Comparison of ENCODE assay signal across 1 fruit fly cellular context in genomic region chr3R:20311406-20311805, dm6.
TF ChIP-seq lines count a peak whose summit lies in the region.

No protein-coding gene starts in this region.

TF ChIP-seq in whole organism, embryonic, 481 proteins besides CTCF, POLR2A, EP300 and RAD21 (continued from another document and continues in another):
- TF ChIP-seq Hmr (GFP tag; optimal IDR thresholded peaks at IDR 0.05; lab: Kevin White, UChicago) = peak; percentile 11
- no peak for TF ChIP-seq seq (GFP tag; IDR thresholded peaks at IDR 0.05; lab: Robert Waterston, UW)
- no peak for TF ChIP-seq ttk (GFP tag; IDR thresholded peaks at IDR 0.05; lab: Robert Waterston, UW)
- no peak for TF ChIP-seq CG3726 (GFP tag; IDR thresholded peaks at IDR 0.05; lab: Robert Waterston, UW)
- no peak for TF ChIP-seq fd96Cb (tag; optimal IDR thresholded peaks at IDR 0.05; lab: Kevin White, UChicago)
- TF ChIP-seq CG32532 (GFP tag; IDR thresholded peaks at IDR 0.05; lab: Robert Waterston, UW) = no peak; the same call in 1 of the 2 replicates
- TF ChIP-seq CG34224 (GFP tag; IDR thresholded peaks at IDR 0.05; lab: Robert Waterston, UW; ENCODE audit: partially characterized antibody) = no peak
- no peak for TF ChIP-seq CG14710 (tag; optimal IDR thresholded peaks at IDR 0.05; lab: Kevin White, UChicago)
- TF ChIP-seq MESR4 (GFP tag; optimal IDR thresholded peaks at IDR 0.05; lab: Kevin White, UChicago) = no peak
- TF ChIP-seq trem (tag; optimal IDR thresholded peaks at IDR 0.05; lab: Kevin White, UChicago) = no peak
- no peak for TF ChIP-seq CG4730 (GFP tag; IDR thresholded peaks at IDR 0.05; lab: Robert Waterston, UW)
- TF ChIP-seq CG7963 (GFP tag; IDR thresholded peaks at IDR 0.05; lab: Robert Waterston, UW; ENCODE audit: partially characterized antibody) = no peak
- TF ChIP-seq dati (GFP tag; IDR thresholded peaks at IDR 0.05; lab: Robert Waterston, UW) = no peak
- no peak for TF ChIP-seq D (optimal IDR thresholded peaks at IDR 0.05; lab: Kevin White, UChicago)
- no peak for TF ChIP-seq D (GFP tag; optimal IDR thresholded peaks at IDR 0.05; lab: Kevin White, UChicago)
- no peak for TF ChIP-seq Neu2 (GFP tag; optimal IDR thresholded peaks at IDR 0.05; lab: Kevin White, UChicago; ENCODE audit: borderline replicate concordance)
- TF ChIP-seq Adf1 (GFP tag; IDR thresholded peaks at IDR 0.05; lab: Robert Waterston, UW) = peak; percentile 49; the same call in 1 of the 2 replicates
- no peak for TF ChIP-seq CG9817 (tag; optimal IDR thresholded peaks at IDR 0.05; lab: Kevin White, UChicago)
- no peak for TF ChIP-seq Atf-2 (GFP tag; optimal IDR thresholded peaks at IDR 0.05; lab: Kevin White, UChicago)
- TF ChIP-seq abd-A (tag; optimal IDR thresholded peaks at IDR 0.05; lab: Kevin White, UChicago) = peak; percentile 57
- TF ChIP-seq Kr (GFP tag; optimal IDR thresholded peaks at IDR 0.05; lab: Kevin White, UChicago) = no peak
- no peak for TF ChIP-seq Nf-YB (GFP tag; optimal IDR thresholded peaks at IDR 0.05; lab: Kevin White, UChicago)
- no peak for TF ChIP-seq shn (GFP tag; optimal IDR thresholded peaks at IDR 0.05; lab: Kevin White, UChicago)
- TF ChIP-seq CG10979 (tag; optimal IDR thresholded peaks at IDR 0.05; lab: Kevin White, UChicago) = no peak
- TF ChIP-seq NfI (GFP tag; optimal IDR thresholded peaks at IDR 0.05; lab: Kevin White, UChicago) = no peak
- peak; percentile 37 for TF ChIP-seq bcd (GFP tag; optimal IDR thresholded peaks at IDR 0.05; lab: Kevin White, UChicago)
- peak; percentile 93 for TF ChIP-seq CG12769 (tag; optimal IDR thresholded peaks at IDR 0.05; lab: Kevin White, UChicago)
- no peak for TF ChIP-seq NK7.1 (GFP tag; optimal IDR thresholded peaks at IDR 0.05; lab: Kevin White, UChicago)
- TF ChIP-seq CG1792 (GFP tag; optimal IDR thresholded peaks at IDR 0.05; lab: Kevin White, UChicago) = no peak
- no peak for TF ChIP-seq dpn (GFP tag; optimal IDR thresholded peaks at IDR 0.05; lab: Kevin White, UChicago)
- peak; percentile 3 for TF ChIP-seq kni (GFP tag; optimal IDR thresholded peaks at IDR 0.05; lab: Kevin White, UChicago)
- TF ChIP-seq dm (GFP tag; optimal IDR thresholded peaks at IDR 0.05; lab: Kevin White, UChicago) = no peak
- no peak for TF ChIP-seq CG13775 (GFP tag; optimal IDR thresholded peaks at IDR 0.05; lab: Kevin White, UChicago)
- TF ChIP-seq CG15601 (tag; optimal IDR thresholded peaks at IDR 0.05; lab: Kevin White, UChicago) = no peak
- TF ChIP-seq E2f1 (GFP tag; IDR thresholded peaks at IDR 0.05; lab: Robert Waterston, UW) = 0 out of 2 replicates have a peak, but pooled peaks have one; percentile 16
- no peak for TF ChIP-seq ewg (GFP tag; optimal IDR thresholded peaks at IDR 0.05; lab: Kevin White, UChicago)
- TF ChIP-seq NC2β (GFP tag; optimal IDR thresholded peaks at IDR 0.05; lab: Kevin White, UChicago) = no peak
- TF ChIP-seq otp (GFP tag; IDR thresholded peaks at IDR 0.05; lab: Robert Waterston, UW) = peak; percentile 21; the same call in 1 of the 3 replicates
- TF ChIP-seq CG11247 (GFP tag; IDR thresholded peaks at IDR 0.05; lab: Robert Waterston, UW) = no peak
- TF ChIP-seq Ets65A (GFP tag; lab: Kevin White, UChicago) = no peak
- TF ChIP-seq Med (GFP tag; lab: Kevin White, UChicago) = peak; percentile 73
- peak; percentile 47 for TF ChIP-seq mirr (GFP tag; optimal IDR thresholded peaks at IDR 0.05; lab: Kevin White, UChicago)
- TF ChIP-seq CG9727 (GFP tag; optimal IDR thresholded peaks at IDR 0.05; lab: Kevin White, UChicago) = no peak
- no peak for TF ChIP-seq CG5953 (GFP tag; IDR thresholded peaks at IDR 0.05; lab: Robert Waterston, UW)
- TF ChIP-seq jumu (GFP tag; optimal IDR thresholded peaks at IDR 0.05; lab: Kevin White, UChicago) = no peak
- no peak for TF ChIP-seq CG12219 (GFP tag; optimal IDR thresholded peaks at IDR 0.05; lab: Kevin White, UChicago)
- no peak for TF ChIP-seq CG2875 (GFP tag; optimal IDR thresholded peaks at IDR 0.05; lab: Kevin White, UChicago)
- no peak for TF ChIP-seq Dad (GFP tag; optimal IDR thresholded peaks at IDR 0.05; lab: Kevin White, UChicago)
- no peak for TF ChIP-seq CG3065 (GFP tag; optimal IDR thresholded peaks at IDR 0.05; lab: Kevin White, UChicago)
- TF ChIP-seq sug (tag; optimal IDR thresholded peaks at IDR 0.05; lab: Kevin White, UChicago) = peak; percentile 92
- no peak for TF ChIP-seq CG6683 (GFP tag; optimal IDR thresholded peaks at IDR 0.05; lab: Kevin White, UChicago)
- TF ChIP-seq CG3281 (GFP tag; optimal IDR thresholded peaks at IDR 0.05; lab: Kevin White, UChicago) = no peak
- no peak for TF ChIP-seq Trl (optimal IDR thresholded peaks at IDR 0.05; lab: Kevin White, UChicago)
- no peak for TF ChIP-seq Trl (GFP tag; optimal IDR thresholded peaks at IDR 0.05; lab: Kevin White, UChicago)
- no peak for TF ChIP-seq CG16863 (GFP tag; optimal IDR thresholded peaks at IDR 0.05; lab: Kevin White, UChicago)
- TF ChIP-seq CG14014 (GFP tag; IDR thresholded peaks at IDR 0.05; lab: Robert Waterston, UW) = 0 out of 2 replicates have a peak, but pooled peaks have one; percentile 5
- no peak for TF ChIP-seq gsb-n (tag; optimal IDR thresholded peaks at IDR 0.05; lab: Kevin White, UChicago)
- no peak for TF ChIP-seq HLH54F (GFP tag; optimal IDR thresholded peaks at IDR 0.05; lab: Kevin White, UChicago)
- TF ChIP-seq CG1529 (GFP tag; optimal IDR thresholded peaks at IDR 0.05; lab: Kevin White, UChicago) = no peak
- TF ChIP-seq CG18619 (GFP tag; optimal IDR thresholded peaks at IDR 0.05; lab: Kevin White, UChicago) = no peak
- no peak for TF ChIP-seq btn (GFP tag; optimal IDR thresholded peaks at IDR 0.05; lab: Kevin White, UChicago)
- peak; percentile 33 for TF ChIP-seq CG18599 (GFP tag; optimal IDR thresholded peaks at IDR 0.05; lab: Kevin White, UChicago)
- no peak for TF ChIP-seq gsb (GFP tag; IDR thresholded peaks at IDR 0.05; lab: Robert Waterston, UW)
- no peak for TF ChIP-seq CG7786 (GFP tag; optimal IDR thresholded peaks at IDR 0.05; lab: Kevin White, UChicago)
- peak in 1 of 2 experiments; percentile 39 for TF ChIP-seq Pdp1 (GFP tag; optimal IDR thresholded peaks at IDR 0.05; lab: Kevin White, UChicago)
- no peak for TF ChIP-seq CG2889 (GFP tag; IDR thresholded peaks at IDR 0.05; lab: Robert Waterston, UW)
- TF ChIP-seq Tbp (GFP tag; optimal IDR thresholded peaks at IDR 0.05; lab: Kevin White, UChicago) = no peak
- TF ChIP-seq CG4820 (GFP tag; optimal IDR thresholded peaks at IDR 0.05; lab: Kevin White, UChicago) = no peak
- TF ChIP-seq tx (GFP tag; optimal IDR thresholded peaks at IDR 0.05; lab: Kevin White, UChicago) = no peak
- no peak for TF ChIP-seq CG10274 (GFP tag; optimal IDR thresholded peaks at IDR 0.05; lab: Kevin White, UChicago)
- TF ChIP-seq Rfx (GFP tag; IDR thresholded peaks at IDR 0.05; lab: Robert Waterston, UW) = 0 out of 2 replicates have a peak, but pooled peaks have one; percentile 6
- TF ChIP-seq eve (GFP tag; optimal IDR thresholded peaks at IDR 0.05; lab: Kevin White, UChicago) = no peak
- no peak for TF ChIP-seq CG15269 (tag; optimal IDR thresholded peaks at IDR 0.05; lab: Kevin White, UChicago)
- no peak for TF ChIP-seq fd102C (GFP tag; optimal IDR thresholded peaks at IDR 0.05; lab: Kevin White, UChicago)
- no peak for TF ChIP-seq CG10565 (GFP tag; optimal IDR thresholded peaks at IDR 0.05; lab: Kevin White, UChicago)
- no peak for TF ChIP-seq CG8281 (tag; optimal IDR thresholded peaks at IDR 0.05; lab: Kevin White, UChicago)
- TF ChIP-seq CG17361 (GFP tag; IDR thresholded peaks at IDR 0.05; lab: Robert Waterston, UW) = no peak
- peak; percentile 51; the same call in 1 of the 3 replicates for TF ChIP-seq CG6791 (GFP tag; IDR thresholded peaks at IDR 0.05; lab: Robert Waterston, UW; ENCODE audit: partially characterized antibody)
- no peak for TF ChIP-seq ash1 (GFP tag; optimal IDR thresholded peaks at IDR 0.05; lab: Kevin White, UChicago)
- no peak for TF ChIP-seq lov (optimal IDR thresholded peaks at IDR 0.05; lab: Kevin White, UChicago)
- TF ChIP-seq lov (GFP tag; IDR thresholded peaks at IDR 0.05; lab: Robert Waterston, UW) = no peak
- no peak for TF ChIP-seq Dip3 (GFP tag; optimal IDR thresholded peaks at IDR 0.05; lab: Kevin White, UChicago)
- TF ChIP-seq row (GFP tag; IDR thresholded peaks at IDR 0.05; lab: Robert Waterston, UW) = no peak
- TF ChIP-seq CG2202 (tag; optimal IDR thresholded peaks at IDR 0.05; lab: Kevin White, UChicago) = no peak
- no peak for TF ChIP-seq Hand (GFP tag; optimal IDR thresholded peaks at IDR 0.05; lab: Kevin White, UChicago)
- no peak for TF ChIP-seq CHES-1-like (GFP tag; optimal IDR thresholded peaks at IDR 0.05; lab: Kevin White, UChicago)
- TF ChIP-seq stc (GFP tag; IDR thresholded peaks at IDR 0.05; lab: Robert Waterston, UW) = no peak
- TF ChIP-seq Xrp1 (GFP tag; IDR thresholded peaks at IDR 0.05; lab: Robert Waterston, UW) = no peak
- no peak for TF ChIP-seq p53 (GFP tag; optimal IDR thresholded peaks at IDR 0.05; lab: Kevin White, UChicago)
- no peak for TF ChIP-seq E2f2 (GFP tag; IDR thresholded peaks at IDR 0.05; lab: Robert Waterston, UW)
- TF ChIP-seq Scr (GFP tag; IDR thresholded peaks at IDR 0.05; lab: Robert Waterston, UW; ENCODE audit: partially characterized antibody) = no peak
- TF ChIP-seq CG10959 (GFP tag; IDR thresholded peaks at IDR 0.05; lab: Robert Waterston, UW) = no peak
- TF ChIP-seq CG9437 (GFP tag; optimal IDR thresholded peaks at IDR 0.05; lab: Kevin White, UChicago) = no peak
- peak; percentile 5 for TF ChIP-seq pros (GFP tag; optimal IDR thresholded peaks at IDR 0.05; lab: Kevin White, UChicago)
- no peak for TF ChIP-seq Doc2 (GFP tag; IDR thresholded peaks at IDR 0.05; lab: Robert Waterston, UW)
- TF ChIP-seq en (GFP tag; optimal IDR thresholded peaks at IDR 0.05; lab: Kevin White, UChicago) = no peak
- no peak for TF ChIP-seq bbx (GFP tag; IDR thresholded peaks at IDR 0.05; lab: Robert Waterston, UW; ENCODE audit: partially characterized antibody)
- no peak for TF ChIP-seq CG11456 (GFP tag; IDR thresholded peaks at IDR 0.05; lab: Robert Waterston, UW)
- no peak for TF ChIP-seq HLH3B (GFP tag; IDR thresholded peaks at IDR 0.05; lab: Robert Waterston, UW)
- peak; percentile 91 for TF ChIP-seq crol (GFP tag; IDR thresholded peaks at IDR 0.05; lab: Robert Waterston, UW)
- no peak for TF ChIP-seq psq (GFP tag; optimal IDR thresholded peaks at IDR 0.05; lab: Kevin White, UChicago)
- TF ChIP-seq ac (GFP tag; optimal IDR thresholded peaks at IDR 0.05; lab: Kevin White, UChicago) = no peak
- TF ChIP-seq unc-4 (GFP tag; IDR thresholded peaks at IDR 0.05; lab: Robert Waterston, UW; ENCODE audit: partially characterized antibody) = no peak
- TF ChIP-seq inv (GFP tag; IDR thresholded peaks at IDR 0.05; lab: Robert Waterston, UW; ENCODE audit: partially characterized antibody) = no peak
- TF ChIP-seq peb (GFP tag; IDR thresholded peaks at IDR 0.05; lab: Robert Waterston, UW) = no peak
- no peak for TF ChIP-seq NFAT (GFP tag; IDR thresholded peaks at IDR 0.05; lab: Robert Waterston, UW)
- TF ChIP-seq CG8388 (GFP tag; optimal IDR thresholded peaks at IDR 0.05; lab: Kevin White, UChicago) = no peak
- no peak for TF ChIP-seq pzg (GFP tag; optimal IDR thresholded peaks at IDR 0.05; lab: Kevin White, UChicago)
- TF ChIP-seq z (GFP tag; IDR thresholded peaks at IDR 0.05; lab: Robert Waterston, UW) = no peak
- no peak for TF ChIP-seq PHDP (tag; optimal IDR thresholded peaks at IDR 0.05; lab: Kevin White, UChicago)
- no peak for TF ChIP-seq trh (GFP tag; optimal IDR thresholded peaks at IDR 0.05; lab: Kevin White, UChicago)
- no peak for TF ChIP-seq az2 (GFP tag; optimal IDR thresholded peaks at IDR 0.05; lab: Kevin White, UChicago)
- TF ChIP-seq CG15011 (GFP tag; optimal IDR thresholded peaks at IDR 0.05; lab: Kevin White, UChicago) = no peak
- no peak for TF ChIP-seq CG31441 (GFP tag; IDR thresholded peaks at IDR 0.05; lab: Robert Waterston, UW)
- TF ChIP-seq Eip74EF (GFP tag; optimal IDR thresholded peaks at IDR 0.05; lab: Kevin White, UChicago) = peak in 1 of 2 experiments; percentile 91
- TF ChIP-seq BEAF-32 (GFP tag; optimal IDR thresholded peaks at IDR 0.05; lab: Kevin White, UChicago) = no peak
- no peak for TF ChIP-seq Mes4 (GFP tag; optimal IDR thresholded peaks at IDR 0.05; lab: Kevin White, UChicago)
- peak; percentile 82 for TF ChIP-seq Deaf1 (tag; optimal IDR thresholded peaks at IDR 0.05; lab: Kevin White, UChicago)
- TF ChIP-seq CG15514 (GFP tag; optimal IDR thresholded peaks at IDR 0.05; lab: Kevin White, UChicago) = no peak
- 0 out of 2 replicates have a peak, but pooled peaks have one; percentile 27 for TF ChIP-seq aop (GFP tag; IDR thresholded peaks at IDR 0.05; lab: Robert Waterston, UW)
- TF ChIP-seq Side (GFP tag; optimal IDR thresholded peaks at IDR 0.05; lab: Kevin White, UChicago) = no peak
- TF ChIP-seq vnd (GFP tag; IDR thresholded peaks at IDR 0.05; lab: Robert Waterston, UW; ENCODE audit: partially characterized antibody) = no peak
- no peak for TF ChIP-seq sim (GFP tag; IDR thresholded peaks at IDR 0.05; lab: Robert Waterston, UW)
- no peak for TF ChIP-seq her (GFP tag; optimal IDR thresholded peaks at IDR 0.05; lab: Kevin White, UChicago)
- TF ChIP-seq bigmax (GFP tag; optimal IDR thresholded peaks at IDR 0.05; lab: Kevin White, UChicago) = no peak
- no peak for TF ChIP-seq CG4617 (GFP tag; optimal IDR thresholded peaks at IDR 0.05; lab: Kevin White, UChicago; ENCODE audit: borderline replicate concordance)
- TF ChIP-seq Hr51 (GFP tag; optimal IDR thresholded peaks at IDR 0.05; lab: Kevin White, UChicago) = no peak
- TF ChIP-seq Awh (GFP tag; IDR thresholded peaks at IDR 0.05; lab: Robert Waterston, UW) = peak; percentile 68
- TF ChIP-seq CG42726 (GFP tag; IDR thresholded peaks at IDR 0.05; lab: Robert Waterston, UW; ENCODE audit: partially characterized antibody) = no peak
- TF ChIP-seq CG2678 (tag; optimal IDR thresholded peaks at IDR 0.05; lab: Kevin White, UChicago) = no peak
- no peak for TF ChIP-seq ERR (GFP tag; optimal IDR thresholded peaks at IDR 0.05; lab: Kevin White, UChicago)
- TF ChIP-seq sd (tag; optimal IDR thresholded peaks at IDR 0.05; lab: Kevin White, UChicago) = peak; percentile 95
- no peak for TF ChIP-seq scrt (GFP tag; optimal IDR thresholded peaks at IDR 0.05; lab: Kevin White, UChicago)
- no peak for TF ChIP-seq luna (GFP tag; optimal IDR thresholded peaks at IDR 0.05; lab: Kevin White, UChicago)
- no peak for TF ChIP-seq Taf1 (GFP tag; IDR thresholded peaks at IDR 0.05; lab: Robert Waterston, UW)
- TF ChIP-seq disco-r (GFP tag; optimal IDR thresholded peaks at IDR 0.05; lab: Kevin White, UChicago) = no peak
- no peak for TF ChIP-seq sna (GFP tag; IDR thresholded peaks at IDR 0.05; lab: Robert Waterston, UW; ENCODE audit: partially characterized antibody)
- no peak for TF ChIP-seq CG15696 (tag; optimal IDR thresholded peaks at IDR 0.05; lab: Kevin White, UChicago)
